Worm (Caenorhabditis elegans): Measurements from ENCODE around the gene sdz-26.

DNA sequence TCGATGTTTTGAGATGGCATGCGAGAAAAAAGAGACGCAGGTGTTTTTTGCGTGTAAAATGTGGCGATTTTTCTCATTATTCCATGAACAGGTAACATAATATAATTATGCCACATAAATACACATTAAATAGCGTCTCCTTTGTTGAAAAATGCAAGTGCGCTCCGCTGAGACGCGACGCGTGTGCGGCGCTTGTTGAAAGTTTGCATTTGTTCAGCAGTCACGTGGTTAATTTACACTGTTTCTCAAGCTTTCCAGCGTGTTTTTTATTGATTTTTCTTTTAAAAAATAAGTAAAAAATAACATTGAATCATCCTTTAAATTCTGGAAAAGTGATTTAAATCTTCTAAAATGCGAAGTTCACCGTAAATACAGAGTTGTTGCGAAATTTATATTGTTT lies 18.0 kb downstream of the sdz-26 start:
- TF ChIP-seq ref-1 (GFP tag; conservative IDR thresholded peaks at IDR 0.05): no peak
- TF ChIP-seq ztf-29 (GFP tag; IDR thresholded peaks at IDR 0.05): no peak
